Worm (Caenorhabditis elegans) whole organism, L4/young adult: ENCODE results near the gene cft-1.

ENCODE experiments used
- W03F9.2 ChIP-seq: fragments of 150-350 bp; optimal IDR thresholded peaks from 2 replicates; lab custom pipeline; 2014; ENCODE audit warnings: missing biosample characterization, missing genetic modification characterization
- dao-5 ChIP-seq: sonication (generic microtip); optimal IDR thresholded peaks from 2 replicates; lab custom pipeline; 2016; ENCODE audit warnings: missing genotype, missing genetic modification characterization, moderate library complexity, missing compliant biosample characterization
- him-1 ChIP-seq: sonication (generic microtip); optimal IDR thresholded peaks from 2 replicates; lab custom pipeline; 2016; ENCODE audit warnings: missing genotype, missing genetic modification reagents, missing genetic modification characterization, missing compliant biosample characterization

The cft-1 gene

DNA sequence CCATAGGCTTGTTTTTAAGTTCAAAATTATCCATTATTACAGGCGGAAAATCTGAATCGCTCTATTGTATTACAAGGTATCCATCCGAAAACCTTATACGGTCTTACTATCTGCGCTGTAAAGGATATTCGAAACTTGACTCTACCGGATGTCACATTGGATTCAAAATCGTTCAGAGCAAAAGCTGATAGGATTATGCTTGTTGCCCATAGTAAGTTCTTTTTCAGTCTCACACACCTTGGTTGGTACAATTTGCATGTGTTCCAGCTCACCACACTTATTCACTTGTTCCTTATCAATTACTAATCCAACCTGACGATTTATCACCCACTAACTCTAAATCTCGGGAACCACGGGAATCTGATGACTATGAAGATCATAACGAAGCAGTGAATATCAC, 10.9 kb upstream of the cft-1 start:
- no peak for TF ChIP-seq dao-5 (tag; lab: Kevin White, UChicago)
- TF ChIP-seq him-1: no peak
- no peak for TF ChIP-seq W03F9.2

DNA sequence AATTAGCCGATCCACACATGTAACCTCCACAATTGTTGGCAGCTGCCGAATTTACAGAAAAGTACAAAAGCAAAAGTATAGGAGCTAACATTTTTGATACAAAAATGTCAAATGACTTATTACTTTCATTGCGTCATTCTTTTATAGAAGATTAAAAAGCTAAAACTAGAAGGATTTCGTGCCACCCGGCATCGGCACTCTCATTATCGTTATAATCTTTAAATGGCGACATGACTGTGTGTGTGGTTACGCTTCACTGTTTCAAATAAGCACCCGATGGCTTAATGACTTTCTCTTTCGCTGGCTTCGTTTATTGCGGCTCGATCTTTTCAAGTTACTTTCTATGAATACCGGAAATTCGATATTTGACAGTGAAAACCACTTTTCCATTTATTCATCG, 4.8 kb upstream of the cft-1 start, which contains the start of gene grl-1:
Gene grl-1, minus strand, starts transcription at position 101 of the 400 bp plus-strand sequence.
- TF ChIP-seq W03F9.2 (no peak), him-1 (no peak), dao-5 (tag; lab: Kevin White, UChicago) (no peak)

DNA sequence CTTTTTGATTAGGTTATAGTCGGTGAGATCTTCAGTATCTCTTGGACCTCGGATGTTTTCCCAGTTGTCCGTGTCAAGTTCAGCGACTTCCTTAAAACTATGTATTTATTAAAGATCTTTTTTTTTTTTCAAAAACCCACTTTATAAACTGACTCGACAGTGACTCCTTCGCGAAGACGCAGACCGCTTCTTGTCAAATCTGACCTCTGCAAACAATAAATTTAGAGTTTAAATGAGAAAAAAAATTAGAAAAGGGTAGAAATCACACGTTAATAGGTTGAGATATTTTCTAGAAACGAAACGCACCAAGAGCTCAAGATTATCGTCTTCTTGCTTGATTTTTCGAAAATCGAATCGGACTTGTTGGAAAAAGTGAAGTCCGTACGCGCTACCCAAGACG, 2.8 kb upstream of the cft-1 start, which contains the start of gene C24G6.8:
Gene C24G6.8, minus strand, starts transcription at position 101 of the 400 bp plus-strand sequence.
- TF ChIP-seq W03F9.2 (no peak), him-1 (no peak), dao-5 (tag; lab: Kevin White, UChicago) (no peak)

DNA sequence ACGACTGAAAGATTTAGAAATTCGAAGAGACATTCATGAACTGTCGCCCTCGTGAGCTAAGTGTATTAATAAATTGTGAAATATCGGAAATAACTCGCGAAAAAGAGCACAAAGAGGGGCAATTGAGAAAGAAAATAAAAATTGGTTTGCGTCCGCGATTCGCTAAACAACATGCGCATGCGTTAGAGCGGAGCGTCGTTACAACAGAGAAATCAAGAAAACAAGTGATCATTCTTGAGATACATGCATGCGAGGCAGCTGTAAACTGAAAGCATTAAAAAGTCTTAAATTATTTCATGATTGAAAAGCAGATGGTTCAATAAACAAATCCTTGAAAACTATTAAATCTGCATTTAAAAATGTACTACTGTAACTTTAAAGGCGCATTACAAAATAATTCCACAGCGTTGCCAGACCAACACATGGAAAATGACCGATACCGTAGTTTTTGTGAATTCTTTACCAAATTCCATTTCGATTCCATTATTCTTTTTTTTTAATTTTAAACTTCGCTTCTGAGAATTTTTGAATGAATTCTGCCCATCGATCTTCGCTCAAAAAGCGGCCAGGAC, 2.3 kb upstream of the cft-1 start, which contains the start of the genes cox-16 and syp-2:
Gene cox-16, minus strand, starts transcription at position 4 of the 572 bp plus-strand sequence.
Gene syp-2, plus strand, starts transcription at position 248 of the 572 bp plus-strand sequence.
- peak; percentile 35 for TF ChIP-seq W03F9.2
- no peak for TF ChIP-seq dao-5 (tag; lab: Kevin White, UChicago)

DNA sequence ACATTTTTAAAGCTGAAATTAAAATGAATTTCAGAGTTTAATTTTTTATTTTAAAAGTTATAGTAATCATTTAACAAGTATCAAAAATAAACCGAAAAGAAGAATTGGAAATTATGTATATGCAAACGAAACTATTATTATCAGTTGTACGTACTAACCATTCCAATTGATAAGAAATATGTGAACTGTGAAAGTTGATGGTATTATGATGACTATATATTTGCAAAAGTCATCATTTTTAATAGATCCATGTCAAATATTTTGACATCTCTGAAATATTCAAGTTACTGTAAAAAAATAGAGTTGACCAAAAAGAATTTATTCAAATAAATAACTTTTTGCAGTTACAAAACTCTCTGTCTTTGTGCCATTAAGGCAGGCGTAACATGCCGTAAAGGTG, 9.5 kb downstream of the cft-1 start, which contains the start of gene ugt-48:
Gene ugt-48, minus strand, starts transcription at position 12 of the 400 bp plus-strand sequence.
- TF ChIP-seq him-1 (no peak), dao-5 (tag; lab: Kevin White, UChicago) (no peak), W03F9.2 (no peak)

DNA sequence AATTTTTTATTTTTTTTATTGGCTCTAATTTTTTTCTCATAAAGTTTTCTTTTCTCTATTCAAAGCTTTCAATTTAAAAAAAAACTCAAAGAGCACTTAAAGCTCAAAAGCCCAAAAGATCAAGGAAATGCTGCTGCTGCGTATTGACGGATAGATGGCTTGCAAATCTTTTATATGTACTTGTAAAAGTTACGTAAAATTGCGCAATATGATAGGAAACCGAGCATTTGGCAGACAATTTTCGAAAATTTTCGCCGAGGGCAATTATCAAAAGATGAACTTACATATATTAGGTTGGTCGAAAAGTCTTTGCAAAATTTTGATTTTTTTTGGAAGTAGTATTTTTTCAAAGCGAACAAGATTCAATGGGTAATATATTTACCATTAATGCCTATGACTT, 9.9 kb downstream of the cft-1 start:
- TF ChIP-seq dao-5 (tag; lab: Kevin White, UChicago) (no peak), him-1 (no peak), W03F9.2 (no peak)

DNA sequence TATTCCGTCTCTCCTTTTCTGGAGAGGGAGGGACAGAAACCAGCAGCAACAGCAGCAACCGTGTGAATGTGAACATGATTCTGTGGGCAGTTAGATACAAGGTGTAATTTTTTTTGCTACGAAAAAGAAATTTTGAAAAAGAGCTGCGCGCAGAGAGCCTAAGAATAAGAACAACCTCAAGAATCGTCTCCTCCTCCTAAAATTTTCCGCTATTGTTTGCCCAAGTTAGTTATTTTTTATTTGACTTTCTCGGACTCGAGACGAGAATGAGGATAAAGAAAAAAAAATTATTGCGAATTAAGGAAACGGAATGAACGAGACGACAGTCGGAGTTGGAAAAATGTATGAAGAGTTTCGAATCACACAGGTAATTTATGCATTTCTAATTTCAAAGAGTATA, 20.0 kb downstream of the cft-1 start, which contains the start of gene glb-5:
Gene glb-5, plus strand, starts transcription at position 301 of the 400 bp plus-strand sequence.
- TF ChIP-seq dao-5 (tag; lab: Kevin White, UChicago): no peak
- no peak for TF ChIP-seq him-1
- no peak for TF ChIP-seq W03F9.2

DNA sequence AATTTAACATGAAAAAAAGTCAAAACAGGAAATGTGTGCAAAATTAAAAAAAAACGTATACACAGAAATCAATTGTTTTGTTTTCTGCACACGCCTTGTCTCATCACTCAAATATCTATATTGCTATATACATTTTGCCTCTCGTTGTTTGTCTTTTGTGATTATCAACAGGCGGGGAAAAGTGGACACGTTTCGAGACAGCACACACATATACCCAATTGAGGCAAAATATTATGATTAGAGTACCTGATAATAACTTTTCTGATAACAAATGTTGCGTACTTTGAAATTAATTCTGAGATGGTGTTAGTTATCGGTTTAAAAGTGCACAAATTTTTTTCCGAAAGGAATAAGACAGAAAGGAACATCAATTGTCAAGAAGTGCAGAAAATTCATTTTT, 21.3 kb downstream of the cft-1 start:
- no peak for TF ChIP-seq dao-5 (tag; lab: Kevin White, UChicago)
- TF ChIP-seq him-1: no peak
- TF ChIP-seq W03F9.2: no peak

DNA sequence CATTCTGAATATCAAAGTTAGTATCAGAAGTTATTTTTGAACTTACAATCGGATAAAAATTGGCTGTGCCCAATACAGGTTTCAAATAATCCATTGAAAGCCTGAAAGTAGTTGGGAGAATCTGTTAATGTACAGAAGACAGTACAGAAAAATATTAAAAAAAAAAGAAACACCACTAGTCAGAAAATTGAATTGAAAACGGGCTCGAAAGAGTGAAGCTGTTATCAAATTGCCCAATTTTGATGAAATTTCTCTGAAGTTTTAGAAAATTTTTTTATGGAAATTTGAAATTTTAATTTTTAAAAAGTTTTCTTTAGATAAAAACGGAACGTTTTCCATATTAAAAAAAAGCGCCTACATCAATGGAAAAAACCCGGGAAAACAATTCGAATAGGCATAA, 28.5 kb downstream of the cft-1 start, which contains the start of gene C18C4.7:
Gene C18C4.7, minus strand, starts transcription at position 101 of the 400 bp plus-strand sequence.
- TF ChIP-seq dao-5 (tag; lab: Kevin White, UChicago) (no peak), him-1 (no peak), W03F9.2 (no peak)

DNA sequence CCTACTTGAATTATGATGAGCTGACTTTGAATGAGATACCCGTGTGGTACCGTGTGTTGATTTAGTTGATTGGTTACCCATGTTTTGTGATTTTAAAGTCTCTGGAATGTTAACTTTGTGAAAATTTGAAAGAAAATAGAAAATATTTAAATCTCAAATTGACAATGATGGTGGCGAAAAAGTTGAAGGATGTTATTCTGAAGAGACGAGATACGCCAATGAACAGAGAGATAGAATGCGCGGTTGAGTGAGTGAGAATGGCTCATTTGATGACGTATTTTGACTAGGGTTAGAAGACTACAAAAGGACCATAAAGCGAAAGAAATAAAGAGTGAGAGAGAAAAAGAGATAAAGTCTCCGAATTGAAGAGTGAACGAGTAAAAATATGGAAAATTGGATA, 31.8 kb downstream of the cft-1 start, which contains the start of gene glb-6:
Gene glb-6, minus strand, starts transcription at position 101 of the 400 bp plus-strand sequence.
- no peak for TF ChIP-seq W03F9.2
- no peak for TF ChIP-seq dao-5 (tag; lab: Kevin White, UChicago)
- TF ChIP-seq him-1: no peak

DNA sequence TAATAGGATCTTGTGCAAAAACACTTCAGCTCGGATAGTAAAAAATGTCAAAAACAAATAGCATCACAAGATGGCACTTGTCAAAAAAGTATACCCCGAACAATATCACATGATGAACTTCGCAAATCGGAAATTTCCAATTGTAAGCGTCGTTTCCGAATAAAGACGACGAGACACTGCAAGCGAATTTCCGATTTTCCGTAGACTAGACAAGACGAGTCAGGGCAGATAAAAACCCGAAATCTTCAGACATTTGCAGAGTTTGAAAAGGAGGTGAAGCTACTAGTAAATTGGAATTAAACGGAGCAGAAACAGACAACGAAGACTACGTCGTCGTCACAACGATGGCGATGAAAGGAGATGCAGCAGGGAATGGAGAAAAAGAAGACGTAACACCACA, 33.1 kb downstream of the cft-1 start:
- TF ChIP-seq him-1 (no peak), dao-5 (tag; lab: Kevin White, UChicago) (no peak), W03F9.2 (no peak)

DNA sequence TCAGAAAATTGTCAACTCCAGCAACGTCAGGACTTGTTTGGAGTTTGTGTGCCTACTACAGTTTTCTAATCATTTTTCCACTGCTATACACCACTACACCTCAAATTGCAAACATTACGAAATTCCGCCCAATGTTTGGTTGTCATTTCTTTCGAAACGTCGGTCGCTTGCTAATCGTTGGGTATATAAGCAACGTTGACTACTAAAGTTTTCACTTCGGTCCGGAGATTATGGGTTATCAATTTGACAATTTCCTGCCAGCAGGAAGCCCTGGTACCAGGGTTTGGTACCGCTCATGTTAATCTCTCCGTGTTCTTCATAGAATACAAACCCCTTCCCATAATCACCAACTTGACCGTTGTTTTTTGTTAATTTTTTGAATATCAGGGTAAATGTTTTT, 37.4 kb downstream of the cft-1 start:
- peak; percentile 27 for TF ChIP-seq him-1
- TF ChIP-seq dao-5 (tag; lab: Kevin White, UChicago): no peak
- TF ChIP-seq W03F9.2: peak; percentile 54

DNA sequence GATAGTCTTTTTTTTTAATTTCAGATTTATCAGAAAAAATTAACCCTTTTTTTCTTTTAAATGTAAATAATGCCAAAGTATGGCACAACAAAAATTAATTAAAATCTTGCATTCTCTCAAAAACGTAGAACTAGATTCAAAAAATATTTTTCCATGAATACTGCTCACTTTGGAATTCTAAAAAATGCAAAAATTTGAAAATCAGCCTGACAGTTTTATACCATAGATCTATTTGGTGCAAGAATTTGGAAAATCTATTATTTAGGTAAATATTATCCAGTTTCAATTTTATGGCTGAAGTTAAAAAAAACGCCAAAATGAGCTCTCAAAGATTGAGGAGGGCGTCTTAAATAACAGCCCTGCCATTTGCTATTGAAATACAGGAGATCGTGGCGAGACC, 41.1 kb downstream of the cft-1 start:
- no peak for TF ChIP-seq W03F9.2

DNA sequence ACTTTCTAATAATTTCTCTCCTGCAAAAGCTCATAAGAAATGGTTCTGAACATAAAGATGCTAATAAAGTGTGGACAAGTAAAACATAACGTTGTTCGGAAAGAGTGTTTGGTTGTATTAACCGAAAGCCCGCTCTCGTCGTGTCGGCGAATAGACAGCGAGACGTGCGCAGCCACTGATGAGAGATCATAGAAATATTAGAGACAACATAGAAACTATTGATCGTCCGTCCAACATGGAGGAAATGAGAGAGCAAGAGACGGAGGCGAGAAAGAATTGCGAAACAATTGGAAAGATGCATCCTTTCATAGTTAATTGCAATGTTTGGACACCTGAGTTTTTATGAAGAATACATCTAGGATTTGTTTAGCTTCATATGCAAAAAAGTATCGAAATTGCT, 41.9 kb downstream of the cft-1 start:
- no peak for TF ChIP-seq W03F9.2
- no peak for TF ChIP-seq him-1
- TF ChIP-seq dao-5 (tag; lab: Kevin White, UChicago): no peak

DNA sequence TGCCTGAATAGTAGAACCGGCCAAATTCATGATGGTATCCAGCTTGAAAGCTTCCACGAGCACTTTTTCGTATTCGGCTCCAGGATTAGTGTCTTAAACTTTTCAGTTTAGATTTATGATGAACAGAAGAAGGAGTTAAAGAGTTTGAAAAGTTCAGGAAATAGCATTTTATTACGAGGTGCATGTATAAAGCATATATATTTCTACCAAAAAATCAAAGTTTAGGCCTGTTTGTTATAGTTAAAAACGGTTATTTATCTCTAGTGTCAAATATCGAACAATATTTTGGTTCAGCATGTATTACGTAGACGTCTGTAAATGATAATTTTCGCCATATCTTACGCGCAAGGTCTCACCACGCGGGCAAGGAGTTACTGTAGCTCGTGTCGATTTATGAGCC, 42.7 kb downstream of the cft-1 start, which contains the start of gene klc-2:
Gene klc-2, minus strand, starts transcription at position 101 of the 400 bp plus-strand sequence.
- TF ChIP-seq W03F9.2 (no peak), dao-5 (tag; lab: Kevin White, UChicago) (no peak), him-1 (no peak)

DNA sequence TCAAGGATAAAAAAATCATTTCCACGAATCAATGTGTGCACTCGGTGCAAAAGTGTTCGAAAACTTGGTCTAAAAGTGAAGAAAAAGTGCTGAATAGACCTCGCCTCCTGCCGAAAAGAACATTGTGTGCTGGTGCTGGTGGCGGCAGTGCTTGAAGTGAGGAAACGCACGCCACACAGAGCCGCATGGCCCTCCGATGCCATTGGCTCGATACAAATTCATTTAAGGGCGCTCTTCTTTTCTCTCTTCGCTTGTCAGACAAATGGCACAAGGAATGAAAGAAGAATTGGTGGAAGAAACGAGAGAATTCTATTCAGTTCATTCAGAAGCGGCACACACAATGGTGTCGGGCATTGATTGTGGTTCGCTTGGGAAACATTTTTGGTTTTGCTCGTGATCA, 43.7 kb downstream of the cft-1 start:
- no peak for TF ChIP-seq him-1
- no peak for TF ChIP-seq W03F9.2
- no peak for TF ChIP-seq dao-5 (tag; lab: Kevin White, UChicago)
